Worm (Caenorhabditis elegans) whole organism, L4/young adult: ENCODE results near the gene bli-6.
A peak's percentile ranks its signal among the peaks of the same experiment; 100 is the strongest.

Experiments
- W03F9.2 ChIP-seq: fragments of 150-350 bp; optimal IDR thresholded peaks from 2 replicates; lab custom pipeline; 2014; ENCODE audit warnings: missing biosample characterization, missing genetic modification characterization
- dao-5 ChIP-seq: sonication (generic microtip); optimal IDR thresholded peaks from 2 replicates; lab custom pipeline; 2016; ENCODE audit warnings: missing genotype, missing genetic modification characterization, moderate library complexity, missing compliant biosample characterization
- him-1 ChIP-seq: sonication (generic microtip); optimal IDR thresholded peaks from 2 replicates; lab custom pipeline; 2016; ENCODE audit warnings: missing genotype, missing genetic modification reagents, missing genetic modification characterization, missing compliant biosample characterization

DNA sequence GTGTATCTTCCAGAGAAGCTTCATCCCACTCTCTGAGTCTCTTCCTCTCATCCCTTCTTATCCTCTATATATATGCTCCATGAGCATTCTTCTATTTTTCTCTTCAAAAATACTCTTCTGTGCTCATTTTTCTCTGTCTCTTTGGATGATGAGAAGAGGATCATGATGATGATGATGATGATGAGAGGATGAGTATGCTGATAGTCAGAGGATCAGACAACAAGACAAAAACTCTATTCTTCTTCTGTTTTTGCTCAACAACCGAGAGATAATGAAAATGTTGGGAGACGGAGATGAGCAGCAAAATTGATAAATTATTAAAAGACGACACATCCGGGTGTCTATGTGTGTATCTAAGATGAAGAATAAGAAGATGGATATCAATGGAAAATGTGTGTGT, 16.5 kb downstream of the bli-6 start:
- TF ChIP-seq him-1 (tag; lab: Kevin White, UChicago) (peak; percentile 57), W03F9.2 (tag; lab: Kevin White, UChicago) (no peak), dao-5 (tag; lab: Kevin White, UChicago) (no peak)
